Worm (Caenorhabditis elegans) whole organism, L4 larva: ENCODE results near the gene sams-5.

ENCODE experiments used
- F49E8.2 ChIP-seq: sonication (generic microtip); optimal IDR thresholded peaks from 2 replicates; lab custom pipeline; 2016; ENCODE audit warnings: missing compliant biosample characterization, mild to moderate bottlenecking, missing genetic modification characterization, borderline replicate concordance
- aly-2 ChIP-seq: sonication (generic microtip); optimal IDR thresholded peaks from 2 replicates; lab custom pipeline; 2018; ENCODE audit warnings: missing biosample characterization, missing genetic modification characterization
- ceh-44 ChIP-seq: fragments of 200-800 bp; sonication (Bioruptor generic); IDR thresholded peaks from 2 replicates; pipeline ENCODE4 v1.3.6; 2022; ENCODE audit warnings: missing genetic modification reagents, missing genetic modification characterization, missing compliant biosample characterization
- ceh-82 ChIP-seq: sonication (generic microtip); optimal IDR thresholded peaks from 2 replicates; lab custom pipeline; 2017; ENCODE audit warnings: missing biosample characterization, missing genetic modification characterization
- cey-2 ChIP-seq: sonication (generic microtip); optimal IDR thresholded peaks from 3 replicates; lab custom pipeline; 2017; ENCODE audit warnings: missing genetic modification characterization, mild to moderate bottlenecking, missing compliant biosample characterization, antibody characterized with exemption, borderline replicate concordance; ENCODE audit not compliant: insufficient read depth
- dmd-6 ChIP-seq: fragments of 200-800 bp; sonication (Bioruptor generic); IDR thresholded peaks from 2 replicates; pipeline ENCODE4 v1.3.6; 2022; ENCODE audit warnings: missing genetic modification reagents, missing genetic modification characterization, missing compliant biosample characterization
- dve-1 ChIP-seq: sonication (generic microtip); optimal IDR thresholded peaks from 2 replicates; lab custom pipeline; 2017; ENCODE audit warnings: antibody characterized with exemption, mild to moderate bottlenecking, missing genetic modification characterization, missing compliant biosample characterization; ENCODE audit not compliant: insufficient read depth
- lin-39 ChIP-seq: fragments of 150-350 bp; optimal IDR thresholded peaks from 2 replicates; lab custom pipeline; 2014; ENCODE audit warnings: missing biosample characterization, missing genetic modification reagents, missing genetic modification characterization
- mxl-2 ChIP-seq: fragments of 200-800 bp; sonication (Bioruptor generic); conservative IDR thresholded peaks from 2 replicates; pipeline ENCODE4 v1.3.6; 2022; ENCODE audit warnings: missing genetic modification reagents, missing genetic modification characterization, missing compliant biosample characterization
- nhr-11 ChIP-seq: fragments of 150-350 bp; optimal IDR thresholded peaks from 2 replicates; lab custom pipeline; 2014; ENCODE audit warnings: missing biosample characterization, missing genetic modification characterization
- nhr-28 ChIP-seq: fragments of 150-350 bp; optimal IDR thresholded peaks from 2 replicates; lab custom pipeline; 2014; ENCODE audit warnings: missing biosample characterization, missing genetic modification characterization
- nhr-77 ChIP-seq: fragments of 150-350 bp; optimal IDR thresholded peaks from 2 replicates; lab custom pipeline; 2014; ENCODE audit warnings: missing biosample characterization, missing genetic modification characterization
- snpc-4 ChIP-seq: fragments of 150-350 bp; optimal IDR thresholded peaks from 2 replicates; lab custom pipeline; 2014; ENCODE audit warnings: missing biosample characterization, missing genetic modification characterization

DNA sequence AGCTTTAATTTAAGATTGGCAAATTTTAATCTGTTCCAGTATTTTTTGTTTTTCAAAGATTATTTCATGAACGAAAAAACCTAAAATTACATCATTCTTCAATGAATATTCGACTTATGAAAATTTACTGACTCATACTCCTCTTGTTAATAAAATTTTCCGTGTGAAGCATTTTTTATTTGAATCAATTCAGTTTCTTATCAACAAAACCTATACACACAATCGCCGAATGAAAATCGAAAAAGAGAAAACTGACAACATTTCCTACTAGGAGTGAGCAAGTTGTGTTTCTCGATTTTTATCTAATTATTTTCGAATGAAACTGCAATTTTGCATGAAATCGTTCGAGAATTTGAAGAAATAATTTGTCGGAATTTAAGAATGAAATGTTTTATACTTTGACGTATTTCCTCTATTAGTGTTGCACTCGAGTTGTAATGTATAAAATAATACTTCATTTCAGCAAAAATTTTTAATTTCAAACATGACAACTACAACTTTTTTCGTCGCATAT, 48.7 kb downstream of the sams-5 start, which contains the start of gene F58F9.4:
- TF ChIP-seq aly-2 (no peak), nhr-28 (tag; lab: Kevin White, UChicago) (peak; percentile 28), dmd-6 (GFP tag; lab: Robert Waterston, UW) (peak; percentile 37; the same call in 1 of the 2 replicates), nhr-77 (no peak), F49E8.2 (no peak), ceh-82 (tag; lab: Kevin White, UChicago) (no peak), snpc-4 (tag; lab: Kevin White, UChicago) (no peak), ceh-44 (GFP tag; lab: Robert Waterston, UW) (no peak), mxl-2 (GFP tag; lab: Robert Waterston, UW) (no peak), dve-1 (tag; lab: Kevin White, UChicago) (no peak), lin-39 (no peak), cey-2 (tag; lab: Kevin White, UChicago) (no peak), nhr-11 (tag; lab: Kevin White, UChicago) (no peak)
